Worm (Caenorhabditis elegans) whole organism, L4 larva: ENCODE results near the gene R09A1.3.

Source experiments
- daf-12 ChIP-seq: fragments of 150-350 bp; optimal IDR thresholded peaks from 2 replicates; lab custom pipeline; 2014; ENCODE audit warnings: missing biosample characterization, missing genetic modification reagents, missing genetic modification characterization
- nhr-76 ChIP-seq: fragments of 150-350 bp; optimal IDR thresholded peaks from 2 replicates; lab custom pipeline; 2014; ENCODE audit warnings: missing biosample characterization, missing genetic modification characterization

- TF ChIP-seq daf-12 = no peak
- TF ChIP-seq nhr-76 = no peak
These were observed 17.8 kb downstream of the R09A1.3 start for ce11 chrV:1009037-1009436.
